Worm (Caenorhabditis elegans) whole organism, L4/young adult: ENCODE results near the gene BE10.4.

Experiments used
- W03F9.2 ChIP-seq: fragments of 150-350 bp; optimal IDR thresholded peaks from 2 replicates; lab custom pipeline; 2014; ENCODE audit warnings: missing biosample characterization, missing genetic modification characterization
- dao-5 ChIP-seq: sonication (generic microtip); optimal IDR thresholded peaks from 2 replicates; lab custom pipeline; 2016; ENCODE audit warnings: missing genotype, missing genetic modification characterization, moderate library complexity, missing compliant biosample characterization
- him-1 ChIP-seq: sonication (generic microtip); optimal IDR thresholded peaks from 2 replicates; lab custom pipeline; 2016; ENCODE audit warnings: missing genotype, missing genetic modification reagents, missing genetic modification characterization, missing compliant biosample characterization

The BE10.4 gene

DNA sequence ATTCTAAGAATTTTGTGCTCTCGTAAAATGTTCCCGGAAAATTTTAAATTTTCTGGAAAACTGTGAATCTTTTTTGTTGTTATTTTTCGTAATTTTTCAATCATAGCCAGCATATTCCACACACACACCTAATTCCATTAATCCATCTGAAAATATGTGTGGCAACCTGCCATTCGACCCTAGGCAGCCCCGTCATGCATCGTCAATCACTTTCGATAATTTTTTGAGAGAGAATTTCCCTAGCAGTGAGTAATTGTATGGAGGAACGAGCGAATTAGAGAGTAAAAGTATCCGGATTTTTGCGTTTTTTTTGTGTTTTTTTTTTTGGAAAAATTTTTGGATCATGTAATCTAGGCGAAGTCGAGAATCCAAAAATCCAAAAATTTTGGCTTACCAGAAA lies at the start of gene BE10.4:
BE10.4 (plus strand) TSS at position 301 of the 400 bp plus-strand sequence.
- TF ChIP-seq W03F9.2 (tag; lab: Kevin White, UChicago) (no peak), dao-5 (tag; lab: Kevin White, UChicago) (no peak), him-1 (tag; lab: Kevin White, UChicago) (no peak)

DNA sequence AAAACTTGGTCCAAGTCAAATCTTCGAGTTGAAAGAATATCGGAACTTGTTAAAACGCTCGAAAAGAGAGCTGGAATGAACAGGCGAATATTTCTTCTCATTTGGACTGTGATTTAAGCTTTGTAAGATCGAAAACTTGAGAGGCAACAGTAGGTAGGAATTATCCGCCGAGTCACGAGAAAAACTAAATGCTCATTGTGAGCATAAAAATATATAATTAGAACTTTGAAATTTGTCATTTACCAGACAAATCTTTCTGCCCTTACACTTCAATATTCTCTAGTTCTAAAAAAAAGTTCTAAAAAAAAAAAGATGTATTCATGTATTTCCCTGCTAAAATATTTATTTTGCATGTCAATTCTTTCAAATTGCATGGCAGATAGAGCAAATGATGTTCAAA lies 49.1 kb upstream of the BE10.4 start, which contains the start of the genes irld-19 and irld-61:
irld-19 (minus strand) TSS at position 101 of the 400 bp plus-strand sequence.
irld-61 (plus strand) TSS at position 313 of the 400 bp plus-strand sequence.
- no peak for TF ChIP-seq W03F9.2 (tag; lab: Kevin White, UChicago)
- TF ChIP-seq dao-5 (tag; lab: Kevin White, UChicago) = no peak
- TF ChIP-seq him-1 (tag; lab: Kevin White, UChicago) = no peak

DNA sequence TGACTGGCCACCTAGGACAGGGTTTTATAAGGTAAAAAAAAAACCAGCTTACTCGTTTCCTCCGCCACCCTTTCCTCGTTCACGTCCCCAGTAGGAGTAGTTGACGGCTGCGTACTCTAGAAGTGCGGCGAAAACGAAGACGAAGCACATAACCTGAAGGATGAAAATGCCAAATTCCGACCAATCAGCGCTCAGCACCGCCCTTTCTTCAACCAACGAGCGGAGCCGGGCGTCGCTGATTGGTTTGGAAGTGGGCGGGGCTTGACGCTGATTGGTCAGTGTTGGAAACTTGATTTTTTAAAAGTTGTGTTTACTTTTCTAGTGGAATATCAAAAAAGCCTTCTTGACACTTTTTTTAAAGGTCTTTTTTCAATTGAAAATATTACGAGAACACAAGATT lies 39.5 kb upstream of the BE10.4 start:
- no peak for TF ChIP-seq him-1 (tag; lab: Kevin White, UChicago)
- TF ChIP-seq dao-5 (tag; lab: Kevin White, UChicago) = no peak
- TF ChIP-seq W03F9.2 (tag; lab: Kevin White, UChicago) = no peak

DNA sequence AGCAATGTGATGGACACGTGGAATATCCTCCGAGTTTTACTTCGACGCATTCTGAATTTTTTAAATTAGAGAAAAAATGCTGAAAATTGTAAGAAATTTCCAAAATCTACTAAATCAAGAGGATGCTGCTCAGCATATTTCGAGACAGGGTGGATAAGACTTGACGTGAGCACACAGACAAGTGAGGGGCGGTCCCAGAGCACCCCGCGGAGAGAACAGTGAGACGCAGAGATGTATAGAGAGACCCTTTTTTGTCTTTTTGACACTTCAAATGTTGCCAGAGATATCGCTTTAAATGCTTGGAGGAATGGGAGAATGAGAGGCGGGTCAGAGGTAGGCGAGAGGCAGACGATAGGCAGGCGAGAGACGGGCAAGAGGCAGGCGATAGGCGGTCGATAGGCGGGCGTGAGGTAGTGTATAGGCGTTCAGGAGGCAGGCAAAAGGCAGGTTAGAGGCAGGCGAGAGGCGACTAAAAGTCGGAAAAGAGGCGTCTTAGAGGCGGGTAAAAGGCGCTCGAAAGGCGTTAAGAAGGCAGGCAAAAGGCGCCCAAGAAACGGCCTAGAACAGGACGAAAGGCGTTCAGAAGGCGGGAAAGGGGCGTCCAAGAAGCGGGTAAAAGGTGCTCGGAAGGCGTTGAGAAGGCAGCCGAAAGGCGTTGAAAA lies 33.5 kb upstream of the BE10.4 start, which contains the start of gene gab-1:
gab-1 (minus strand) TSS at position 51 of the 662 bp plus-strand sequence.
- TF ChIP-seq him-1 (tag; lab: Kevin White, UChicago) (no peak), dao-5 (tag; lab: Kevin White, UChicago) (no peak), W03F9.2 (tag; lab: Kevin White, UChicago) (no peak)

DNA sequence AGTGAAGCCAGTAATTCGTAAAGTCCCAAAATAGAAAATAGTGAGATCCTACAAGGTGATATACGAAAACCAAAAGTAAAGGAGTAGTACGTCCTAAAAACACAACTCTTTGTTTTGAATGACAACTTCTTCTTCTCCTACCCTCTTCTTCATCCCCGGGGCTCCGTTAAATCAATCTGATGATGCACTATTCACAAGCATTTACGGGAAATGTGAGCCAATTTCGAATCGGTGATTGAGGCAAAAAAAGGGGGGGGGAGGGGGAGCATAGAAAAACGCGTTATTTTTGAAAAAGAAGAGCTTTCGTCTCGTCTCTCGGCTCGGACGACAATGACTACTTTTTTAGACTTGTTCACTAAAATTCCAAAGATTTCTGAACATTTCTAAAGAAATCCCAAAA lies 29.4 kb upstream of the BE10.4 start:
- TF ChIP-seq dao-5 (tag; lab: Kevin White, UChicago) = no peak
- no peak for TF ChIP-seq W03F9.2 (tag; lab: Kevin White, UChicago)
- TF ChIP-seq him-1 (tag; lab: Kevin White, UChicago) = no peak

DNA sequence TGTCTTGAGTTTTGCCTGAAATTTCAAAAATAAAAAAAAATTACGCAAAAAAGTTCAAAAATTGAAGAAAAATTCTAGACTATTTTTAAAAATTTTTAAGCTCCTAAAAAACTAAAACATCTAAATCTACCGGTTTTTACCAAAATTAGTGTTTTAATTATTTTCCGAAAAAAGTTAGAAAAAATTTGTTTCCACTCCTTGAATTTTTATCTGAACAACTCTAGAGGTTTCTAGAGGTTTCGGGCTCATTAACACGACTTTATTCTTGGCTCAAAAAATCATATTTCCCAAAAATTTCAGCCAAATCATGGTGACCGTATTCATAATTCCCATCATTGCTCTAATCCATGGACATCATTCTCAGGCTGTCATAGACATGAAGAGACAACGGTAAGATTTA lies 28.4 kb upstream of the BE10.4 start, which contains the start of gene lgc-37:
lgc-37 (plus strand) TSS at position 301 of the 400 bp plus-strand sequence.
- TF ChIP-seq him-1 (tag; lab: Kevin White, UChicago) (no peak), W03F9.2 (tag; lab: Kevin White, UChicago) (no peak), dao-5 (tag; lab: Kevin White, UChicago) (no peak)

DNA sequence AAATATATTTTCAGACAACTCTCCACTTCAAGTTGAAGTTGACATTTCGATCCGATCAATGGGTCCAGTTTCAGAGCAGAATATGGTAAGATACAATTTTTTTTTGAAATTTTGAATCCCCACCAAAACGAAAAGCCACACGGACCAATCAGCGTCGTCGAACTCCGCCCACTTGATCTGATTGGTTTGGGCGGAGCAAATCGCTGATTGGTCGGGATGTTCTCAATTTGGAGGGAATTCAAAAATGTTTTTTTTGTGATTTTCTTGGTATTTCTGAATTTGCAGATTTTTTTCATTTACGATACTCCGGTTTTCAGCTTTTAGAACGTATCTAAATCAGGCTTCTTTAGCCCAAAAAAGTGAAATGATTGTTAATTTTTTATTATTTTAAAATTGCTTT lies 27.9 kb upstream of the BE10.4 start:
- TF ChIP-seq W03F9.2 (tag; lab: Kevin White, UChicago) = no peak
- no peak for TF ChIP-seq dao-5 (tag; lab: Kevin White, UChicago)
- no peak for TF ChIP-seq him-1 (tag; lab: Kevin White, UChicago)

DNA sequence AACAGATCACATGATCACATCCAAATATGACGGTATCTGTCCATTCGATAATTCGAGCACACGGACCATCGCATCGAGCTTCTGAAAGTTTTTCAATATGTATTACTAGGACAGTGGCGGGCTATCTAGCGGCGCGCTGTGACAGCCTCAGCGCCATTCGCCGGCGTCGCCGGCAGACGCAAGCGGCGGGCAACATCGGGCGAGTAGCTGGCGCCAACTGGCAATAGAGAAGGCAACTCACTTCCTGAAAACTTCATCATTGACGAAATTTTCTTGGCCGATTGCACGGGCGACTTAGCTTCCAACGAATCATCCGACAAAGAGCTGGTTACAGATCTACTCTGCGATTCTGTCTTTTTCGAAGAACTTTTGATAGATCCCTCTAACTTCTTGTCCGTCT lies 25.1 kb upstream of the BE10.4 start:
- TF ChIP-seq W03F9.2 (tag; lab: Kevin White, UChicago) = no peak
- TF ChIP-seq dao-5 (tag; lab: Kevin White, UChicago) = no peak
- TF ChIP-seq him-1 (tag; lab: Kevin White, UChicago) = no peak

DNA sequence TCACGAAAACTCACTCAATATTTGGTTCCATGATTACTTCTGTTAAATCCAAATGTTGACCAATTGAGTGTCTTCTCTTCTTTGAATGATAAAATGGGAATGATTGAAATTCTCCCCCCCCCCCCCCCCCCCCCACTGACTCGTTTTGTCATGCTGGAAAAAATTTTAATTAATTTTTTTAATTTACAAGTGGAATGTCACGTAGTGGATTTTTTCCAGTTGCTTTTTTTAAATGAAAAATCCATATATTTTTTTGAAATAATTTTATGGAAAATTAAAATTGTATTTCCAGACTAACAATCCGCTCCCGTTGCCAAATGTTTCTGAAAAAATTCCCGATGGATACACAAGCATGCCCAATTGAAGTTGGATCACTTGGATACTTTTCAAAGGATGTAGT lies 23.9 kb upstream of the BE10.4 start, which contains the start of gene BE10.1:
BE10.1 (minus strand) TSS at position 101 of the 400 bp plus-strand sequence.
- TF ChIP-seq W03F9.2 (tag; lab: Kevin White, UChicago) (no peak), him-1 (tag; lab: Kevin White, UChicago) (no peak), dao-5 (tag; lab: Kevin White, UChicago) (no peak)

DNA sequence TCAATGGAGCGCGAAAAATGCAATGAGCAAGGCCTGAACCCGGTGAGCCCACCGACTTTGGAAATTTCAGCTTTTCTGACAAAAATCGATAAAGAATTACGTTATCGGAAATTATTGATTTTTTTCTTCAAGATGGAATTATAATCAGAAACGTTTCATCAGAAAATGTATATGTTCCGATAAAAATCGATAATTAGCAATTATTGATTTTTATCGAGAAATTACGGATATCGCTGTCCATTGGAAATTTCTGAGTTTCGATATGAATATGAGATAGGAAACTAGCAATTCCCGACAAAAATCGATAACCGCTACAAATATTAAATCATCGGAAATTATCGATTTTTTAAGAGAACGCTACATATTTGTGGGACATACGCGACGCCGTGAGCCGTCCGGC lies 19.1 kb upstream of the BE10.4 start:
- no peak for TF ChIP-seq W03F9.2 (tag; lab: Kevin White, UChicago)
- TF ChIP-seq him-1 (tag; lab: Kevin White, UChicago) = no peak
- no peak for TF ChIP-seq dao-5 (tag; lab: Kevin White, UChicago)

DNA sequence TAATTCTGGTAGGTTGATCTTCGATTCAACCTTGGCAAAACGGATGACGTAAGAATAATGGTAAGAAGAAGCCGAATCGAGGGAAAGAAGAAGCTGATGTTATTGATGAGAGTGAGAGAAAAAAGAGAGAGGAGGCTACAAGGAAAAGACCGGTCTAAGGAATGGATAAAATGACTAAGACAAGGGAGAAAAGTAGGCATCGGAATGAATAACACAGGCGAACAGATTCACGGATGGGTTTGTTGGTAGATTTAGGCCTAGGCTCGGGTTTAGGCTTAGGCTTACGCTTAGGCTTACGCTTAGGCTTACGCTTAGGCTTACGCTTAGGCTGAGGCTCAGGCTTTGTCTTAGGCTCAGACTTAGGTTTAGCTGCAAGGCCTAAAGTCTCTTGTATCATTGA lies 14.8 kb upstream of the BE10.4 start, which contains the start of gene agmo-1:
agmo-1 (minus strand) TSS at position 101 of the 400 bp plus-strand sequence.
- TF ChIP-seq him-1 (tag; lab: Kevin White, UChicago) (no peak), dao-5 (tag; lab: Kevin White, UChicago) (no peak), W03F9.2 (tag; lab: Kevin White, UChicago) (no peak)

DNA sequence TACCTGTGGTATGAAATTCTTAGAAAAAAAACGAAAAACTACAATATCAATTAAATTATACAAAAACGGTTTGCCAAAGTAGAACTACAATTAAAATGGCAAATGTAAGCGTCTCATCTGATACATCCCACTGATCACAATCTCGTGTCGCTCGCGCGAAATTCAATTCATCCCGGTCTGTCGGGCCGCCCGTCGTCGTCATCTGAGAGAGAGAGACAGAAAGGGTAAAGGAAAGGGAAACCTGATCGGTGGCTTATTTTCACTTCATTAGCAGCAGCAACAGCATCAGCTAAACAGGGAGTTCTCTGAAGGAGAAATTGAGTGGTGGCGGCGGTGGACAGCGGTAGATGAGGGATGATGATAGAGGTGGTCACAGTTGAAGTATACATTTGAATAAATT lies 12.8 kb upstream of the BE10.4 start:
- TF ChIP-seq dao-5 (tag; lab: Kevin White, UChicago) = no peak
- no peak for TF ChIP-seq him-1 (tag; lab: Kevin White, UChicago)
- no peak for TF ChIP-seq W03F9.2 (tag; lab: Kevin White, UChicago)

DNA sequence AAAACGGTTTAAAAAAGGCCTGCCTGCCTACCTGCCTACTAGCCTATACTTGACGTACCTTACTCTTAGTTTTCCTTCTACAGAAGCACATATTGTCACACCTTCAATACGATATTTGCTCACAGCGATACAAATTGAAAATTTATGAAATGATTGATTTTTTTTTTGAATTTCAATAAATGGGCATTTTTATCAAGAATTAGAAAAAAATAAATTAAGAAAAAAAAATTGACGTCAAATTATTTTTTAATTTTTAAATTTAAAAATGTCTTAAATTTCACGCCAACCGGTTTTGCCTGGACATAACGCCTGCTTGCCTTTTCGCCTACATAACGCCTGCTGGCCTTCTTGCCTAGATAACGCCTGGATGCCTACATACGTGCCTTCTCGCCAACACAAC lies 6.6 kb upstream of the BE10.4 start, which contains the start of gene BE10.5:
BE10.5 (minus strand) TSS at position 101 of the 400 bp plus-strand sequence.
- TF ChIP-seq him-1 (tag; lab: Kevin White, UChicago) = no peak
- TF ChIP-seq W03F9.2 (tag; lab: Kevin White, UChicago) = no peak
- no peak for TF ChIP-seq dao-5 (tag; lab: Kevin White, UChicago)
